Worm (Caenorhabditis elegans) whole organism, L1 larva: ENCODE measurements around the gene F27E5.5.

Source experiments
- Y116A8C.19 ChIP-seq: sonication (generic microtip); optimal IDR thresholded peaks from 2 replicates; lab custom pipeline; 2016; ENCODE audit warnings: missing compliant biosample characterization, missing genetic modification characterization, borderline replicate concordance
- aha-1 ChIP-seq: fragments of 150-350 bp; optimal IDR thresholded peaks from 2 replicates; lab custom pipeline; 2014; ENCODE audit warnings: missing biosample characterization, missing genetic modification characterization
- ama-1 ChIP-seq: fragments of 150-350 bp; optimal IDR thresholded peaks from 2 replicates; lab custom pipeline; 2014
- blmp-1 ChIP-seq: fragments of 150-350 bp; optimal IDR thresholded peaks from 2 replicates; lab custom pipeline; 2014; ENCODE audit warnings: missing biosample characterization, missing genetic modification characterization
- ceh-82 ChIP-seq, 3 experiments: fragments of 150-350 bp in 1 of 3; sonication (generic microtip) in 2 of 3; optimal IDR thresholded peaks; 2 replicates each; lab custom pipeline; 2014 to 2017; ENCODE audit warnings: missing biosample characterization in 3 of 3, missing genetic modification characterization in 3 of 3
- ces-1 ChIP-seq: fragments of 150-350 bp; optimal IDR thresholded peaks from 2 replicates; lab custom pipeline; 2014; ENCODE audit warnings: missing biosample characterization, missing genetic modification reagents, missing genetic modification characterization
- dpl-1 ChIP-seq, 3 experiments: fragments of 150-350 bp in 2 of 3; sonication (generic microtip) in 1 of 3; optimal IDR thresholded peaks; 2 replicates each; lab custom pipeline; 2014 to 2017; ENCODE audit warnings: missing biosample characterization in 3 of 3, missing genetic modification characterization in 3 of 3, missing genetic modification reagents in 3 of 3
- dsc-1 ChIP-seq: sonication (generic microtip); optimal IDR thresholded peaks from 2 replicates; lab custom pipeline; 2016; ENCODE audit warnings: mild to moderate bottlenecking, missing genetic modification characterization, missing compliant biosample characterization
- efl-1 ChIP-seq, 4 experiments: fragments of 150-350 bp; optimal IDR thresholded peaks in 3 of 4; peaks in 1 of 4; 1 replicate in 1 of 4; 2 replicates in 3 of 4; lab custom pipeline; 2014; ENCODE audit warnings: missing biosample characterization in 2 of 4, missing genetic modification characterization in 2 of 4, missing genetic modification reagents in 2 of 4
- elt-3 ChIP-seq, 6 experiments: fragments of 150-350 bp in 1 of 6; sonication (generic microtip); optimal IDR thresholded peaks; 2 replicates each; lab custom pipeline; 2017 to 2018; ENCODE audit warnings: missing biosample characterization in 6 of 6, missing genetic modification characterization in 6 of 6, inconsistent platforms in 1 of 6
- fkh-10 ChIP-seq: sonication (generic microtip); optimal IDR thresholded peaks from 2 replicates; lab custom pipeline; 2017; ENCODE audit warnings: missing biosample characterization, missing genetic modification reagents, missing genetic modification characterization
- fkh-8 ChIP-seq: sonication (generic microtip); optimal IDR thresholded peaks from 2 replicates; lab custom pipeline; 2016; ENCODE audit warnings: mild to moderate bottlenecking, missing genetic modification characterization, missing compliant biosample characterization
- fos-1 ChIP-seq: fragments of 150-350 bp; optimal IDR thresholded peaks from 2 replicates; lab custom pipeline; 2014; ENCODE audit warnings: missing biosample characterization, missing genetic modification characterization
- hpl-2 ChIP-seq: fragments of 150-350 bp; optimal IDR thresholded peaks from 2 replicates; lab custom pipeline; 2014; ENCODE audit warnings: missing biosample characterization, missing genetic modification reagents, missing genetic modification characterization
- irx-1 ChIP-seq: sonication (generic microtip); optimal IDR thresholded peaks from 2 replicates; lab custom pipeline; 2016; ENCODE audit warnings: missing genetic modification characterization, missing compliant biosample characterization
- isw-1 ChIP-seq: fragments of 200-800 bp; sonication (Bioruptor generic); IDR thresholded peaks from 2 replicates; pipeline ENCODE4 v1.3.6; 2022; ENCODE audit warnings: missing genetic modification characterization, missing compliant biosample characterization
- jun-1 ChIP-seq: fragments of 150-350 bp; optimal IDR thresholded peaks from 2 replicates; lab custom pipeline; 2014; ENCODE audit warnings: missing biosample characterization, missing genetic modification reagents, missing genetic modification characterization
- lin-14 ChIP-seq: fragments of 200-800 bp; sonication (Bioruptor generic); optimal IDR thresholded peaks from 2 replicates; lab custom pipeline; 2018; ENCODE audit warnings: mild to moderate bottlenecking, missing genetic modification characterization, moderate library complexity, missing compliant biosample characterization
- lin-35 ChIP-seq, 2 experiments: fragments of 150-350 bp; optimal IDR thresholded peaks; 2 replicates each; lab custom pipeline; 2014; ENCODE audit warnings: missing biosample characterization in 2 of 2, missing genetic modification characterization in 2 of 2, missing genetic modification reagents in 2 of 2
- lin-39 ChIP-seq: fragments of 150-350 bp; optimal IDR thresholded peaks from 2 replicates; lab custom pipeline; 2014; ENCODE audit warnings: missing biosample characterization, missing genetic modification reagents, missing genetic modification characterization
- lir-3 ChIP-seq: sonication (generic microtip); optimal IDR thresholded peaks from 2 replicates; lab custom pipeline; 2016; ENCODE audit warnings: mild to moderate bottlenecking, missing genetic modification characterization, moderate library complexity, missing compliant biosample characterization; ENCODE audit not compliant: poor library complexity
- lsy-2 ChIP-seq, 2 experiments: fragments of 150-350 bp; optimal IDR thresholded peaks; 2 replicates each; lab custom pipeline; 2014; ENCODE audit warnings: missing biosample characterization in 2 of 2, missing genetic modification characterization in 2 of 2
- mep-1 ChIP-seq: fragments of 150-350 bp; optimal IDR thresholded peaks from 2 replicates; lab custom pipeline; 2014; ENCODE audit warnings: missing biosample characterization, missing genetic modification characterization
- nhr-19 ChIP-seq: fragments of 200-800 bp; sonication (Bioruptor generic); conservative IDR thresholded peaks from 2 replicates; pipeline ENCODE4 v1.3.6; 2022; ENCODE audit warnings: missing genetic modification characterization, missing compliant biosample characterization
- nhr-237 ChIP-seq: fragments of 150-350 bp; optimal IDR thresholded peaks from 2 replicates; lab custom pipeline; 2014; ENCODE audit warnings: missing biosample characterization, missing genetic modification characterization
- nhr-47 ChIP-seq: sonication (generic microtip); optimal IDR thresholded peaks from 2 replicates; lab custom pipeline; 2016; ENCODE audit warnings: mild to moderate bottlenecking, missing genetic modification characterization, moderate library complexity, missing compliant biosample characterization
- nhr-71 ChIP-seq: sonication (generic microtip); optimal IDR thresholded peaks from 2 replicates; lab custom pipeline; 2016; ENCODE audit warnings: mild to moderate bottlenecking, missing genetic modification characterization, moderate library complexity, missing compliant biosample characterization
- nhr-77 ChIP-seq: fragments of 150-350 bp; optimal IDR thresholded peaks from 2 replicates; lab custom pipeline; 2014; ENCODE audit warnings: missing biosample characterization, missing genetic modification characterization
- nhr-84 ChIP-seq: sonication (generic microtip); optimal IDR thresholded peaks from 2 replicates; lab custom pipeline; 2017; ENCODE audit warnings: missing biosample characterization, missing genetic modification characterization
- pag-3 ChIP-seq: sonication (generic microtip); optimal IDR thresholded peaks from 2 replicates; lab custom pipeline; 2017; ENCODE audit warnings: missing genetic modification characterization, mild to moderate bottlenecking, missing compliant biosample characterization, antibody characterized with exemption, borderline replicate concordance; ENCODE audit not compliant: insufficient read depth
- pax-3 ChIP-seq: fragments of 200-800 bp; sonication (Bioruptor generic); optimal IDR thresholded peaks from 2 replicates; lab custom pipeline; 2018; ENCODE audit warnings: mild to moderate bottlenecking, missing genetic modification characterization, moderate library complexity, missing compliant biosample characterization
- pqm-1 ChIP-seq: sonication (generic microtip); optimal IDR thresholded peaks from 3 replicates; lab custom pipeline; 2017; ENCODE audit warnings: missing biosample characterization, missing genetic modification characterization
- rnt-1 ChIP-seq: sonication (generic microtip); optimal IDR thresholded peaks from 2 replicates; lab custom pipeline; 2016; ENCODE audit warnings: mild to moderate bottlenecking, missing genetic modification characterization, moderate library complexity, missing compliant biosample characterization
- skn-1 ChIP-seq: fragments of 150-350 bp; optimal IDR thresholded peaks from 2 replicates; lab custom pipeline; 2014; ENCODE audit warnings: missing biosample characterization, missing genetic modification characterization
- snu-23 ChIP-seq: sonication (generic microtip); optimal IDR thresholded peaks from 2 replicates; lab custom pipeline; 2016; ENCODE audit warnings: missing genetic modification characterization, missing compliant biosample characterization
- sox-4 ChIP-seq: sonication (generic microtip); optimal IDR thresholded peaks from 2 replicates; lab custom pipeline; 2016; ENCODE audit warnings: missing genetic modification characterization, missing compliant biosample characterization
- swsn-7 ChIP-seq: sonication (generic microtip); optimal IDR thresholded peaks from 2 replicates; lab custom pipeline; 2016; ENCODE audit warnings: missing genetic modification characterization, missing compliant biosample characterization
- tbx-2 ChIP-seq: sonication (generic microtip); optimal IDR thresholded peaks from 2 replicates; lab custom pipeline; 2016; ENCODE audit warnings: missing genetic modification characterization, missing compliant biosample characterization
- unc-130 ChIP-seq: fragments of 150-350 bp; optimal IDR thresholded peaks from 2 replicates; lab custom pipeline; 2017; ENCODE audit warnings: missing biosample characterization, missing genetic modification characterization, inconsistent platforms
- unc-86 ChIP-seq: sonication (generic microtip); optimal IDR thresholded peaks from 2 replicates; lab custom pipeline; 2016; ENCODE audit warnings: missing genetic modification characterization, missing compliant biosample characterization
- unc-98 ChIP-seq: fragments of 200-800 bp; sonication (Bioruptor generic); IDR thresholded peaks from 2 replicates; pipeline ENCODE4 v1.3.6; 2022; ENCODE audit warnings: missing genetic modification characterization, missing compliant biosample characterization
- xbp-1 ChIP-seq: sonication (generic microtip); optimal IDR thresholded peaks from 2 replicates; lab custom pipeline; 2016; ENCODE audit warnings: missing genetic modification characterization, missing compliant biosample characterization
- zag-1 ChIP-seq: fragments of 150-350 bp; optimal IDR thresholded peaks from 2 replicates; lab custom pipeline; 2014; ENCODE audit warnings: missing biosample characterization, missing genetic modification characterization
- zip-4 ChIP-seq: fragments of 200-800 bp; sonication (Bioruptor generic); optimal IDR thresholded peaks from 2 replicates; lab custom pipeline; 2018; ENCODE audit warnings: mild to moderate bottlenecking, missing genetic modification characterization, moderate library complexity, missing compliant biosample characterization

F27E5.5 gene

ce11 chrII:10172436-10172973 is 40.8 kb upstream of the F27E5.5 start, which contains the start of gene wbp-11 (continued):
- TF ChIP-seq dpl-1 (GFP tag; optimal IDR thresholded peaks at IDR 0.05; lab: Kevin White, UChicago), result peak in 2 of 3 experiments; percentile 34 to 64
- TF ChIP-seq unc-130, result no peak
- peak in 1 of 2 experiments; percentile 70 for TF ChIP-seq lsy-2 (tag; optimal IDR thresholded peaks at IDR 0.05; lab: Kevin White, UChicago)

DNA sequence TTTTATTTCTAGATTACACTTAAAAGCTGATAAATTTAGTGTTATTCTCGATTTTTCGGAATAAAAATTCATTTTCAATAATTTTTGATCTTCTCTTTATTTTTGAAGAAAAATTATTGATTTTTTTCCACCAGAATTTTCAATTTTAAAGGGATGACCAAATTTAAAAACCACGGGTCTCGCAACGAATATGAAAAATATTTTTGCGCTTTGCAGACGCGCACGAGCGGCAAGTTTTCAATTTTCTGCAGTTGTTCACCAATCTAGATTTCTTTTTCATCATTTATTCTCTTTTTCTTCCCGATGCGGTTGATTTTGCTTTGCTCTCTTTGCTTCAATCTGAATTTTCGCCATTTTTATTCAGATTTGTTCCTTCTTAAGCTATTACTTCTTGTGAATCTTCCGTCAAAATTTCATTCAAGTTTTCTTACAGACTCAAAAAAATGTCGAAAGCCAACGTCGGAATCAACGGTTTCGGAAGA is 39.2 kb upstream of the F27E5.5 start, which contains the start of gene gpd-4:
Gene gpd-4, plus strand, starts transcription at position 432 of the 482 bp plus-strand sequence.
- TF ChIP-seq efl-1 (optimal IDR thresholded peaks at IDR 0.05; lab: Kevin White, UChicago), result peak in 1 of 2 experiments; percentile 13
- no peak for TF ChIP-seq efl-1 (GFP tag; optimal IDR thresholded peaks at IDR 0.05 in 1 of 2; lab: Kevin White, UChicago)
- TF ChIP-seq pqm-1, result no peak
- no peak for TF ChIP-seq nhr-71 (tag; lab: Kevin White, UChicago)
- TF ChIP-seq lin-39 (tag; lab: Kevin White, UChicago), result no peak

DNA sequence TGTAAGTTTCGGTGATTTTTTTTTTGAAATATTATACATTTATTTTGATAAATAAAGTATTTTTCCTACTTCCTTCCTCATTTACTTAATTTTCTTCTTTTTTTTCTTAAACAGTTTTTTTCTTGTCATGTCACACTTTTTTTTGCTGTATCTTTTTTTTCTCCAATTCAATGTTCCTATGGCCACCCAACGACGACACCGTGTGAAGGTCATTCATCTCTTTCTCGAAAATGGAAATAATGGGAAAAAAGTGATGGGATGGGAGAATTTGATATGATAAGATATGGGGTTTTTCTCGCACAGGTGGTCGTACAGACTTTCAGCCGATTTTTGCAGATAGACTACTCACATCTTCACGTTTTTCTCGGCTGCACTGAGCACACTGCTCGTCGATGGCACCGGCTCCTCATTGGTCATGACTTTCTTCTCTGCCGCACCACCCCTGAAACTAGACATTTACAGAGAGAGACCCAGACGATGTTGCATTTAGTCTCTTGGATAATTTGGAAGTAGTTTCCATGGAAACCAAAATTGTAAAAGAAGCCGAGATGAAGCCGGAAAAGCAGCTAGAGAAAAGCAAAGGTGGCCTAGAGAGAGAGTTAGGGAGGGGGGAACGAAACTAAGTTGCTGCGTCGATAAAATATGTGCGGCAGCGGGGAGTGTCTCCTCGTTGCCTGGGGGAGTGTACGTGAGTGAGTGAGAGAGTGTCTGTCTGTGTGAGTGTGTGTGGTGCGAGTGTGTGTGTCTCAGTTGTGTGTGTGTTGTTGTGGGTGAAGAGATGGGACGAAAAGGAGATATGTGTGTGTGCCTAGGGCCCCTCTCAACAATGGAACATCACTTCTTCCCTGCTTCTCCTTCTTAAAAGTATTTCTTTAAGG is 37.5 kb upstream of the F27E5.5 start, which contains the start of gene daf-19:
Gene daf-19, minus strand, starts transcription at position 442 of the 878 bp plus-strand sequence.
- TF ChIP-seq lir-3, result peak; percentile 16
- no peak for TF ChIP-seq zag-1 (tag; lab: Kevin White, UChicago)
- no peak for TF ChIP-seq nhr-84 (tag; lab: Kevin White, UChicago)
- TF ChIP-seq fos-1 (tag; lab: Kevin White, UChicago), result peak; percentile 61
- TF ChIP-seq swsn-7 (tag; lab: Kevin White, UChicago), result peak; percentile 63
- peak; percentile 60 for TF ChIP-seq pax-3
- no peak for TF ChIP-seq ces-1
- peak in 2 of 6 experiments; percentile 28 to 88 for TF ChIP-seq elt-3 (tag; optimal IDR thresholded peaks at IDR 0.05; lab: Kevin White, UChicago)
- TF ChIP-seq fkh-8 (tag; lab: Kevin White, UChicago), result peak; percentile 96
- TF ChIP-seq nhr-77 (tag; lab: Kevin White, UChicago), result peak; percentile 61
- TF ChIP-seq ceh-82 (tag; optimal IDR thresholded peaks at IDR 0.05; lab: Kevin White, UChicago), result peak in 2 of 3 experiments; percentile 30 to 71
- peak; percentile 52 for TF ChIP-seq unc-86 (tag; lab: Kevin White, UChicago)
- TF ChIP-seq zip-4, result peak; percentile 3
- peak; percentile 45 for TF ChIP-seq tbx-2 (tag; lab: Kevin White, UChicago)
- peak; percentile 28 to 50 for TF ChIP-seq lin-35 (GFP tag; optimal IDR thresholded peaks at IDR 0.05; lab: Kevin White, UChicago)
- peak; percentile 51 for TF ChIP-seq sox-4 (tag; lab: Kevin White, UChicago)
- peak; percentile 49 for TF ChIP-seq skn-1 (tag; lab: Kevin White, UChicago)
- TF ChIP-seq ama-1 (lab: Kevin White, UChicago), result peak; percentile 34
- peak; percentile 48 to 59 for TF ChIP-seq lsy-2 (tag; optimal IDR thresholded peaks at IDR 0.05; lab: Kevin White, UChicago)
- peak; percentile 55 for TF ChIP-seq mep-1 (tag; lab: Kevin White, UChicago)
- TF ChIP-seq fkh-10 (GFP tag; lab: Kevin White, UChicago), result peak; percentile 35
- peak in 2 of 3 experiments; percentile 10 to 19 for TF ChIP-seq dpl-1 (GFP tag; optimal IDR thresholded peaks at IDR 0.05; lab: Kevin White, UChicago)
- no peak for TF ChIP-seq aha-1 (tag; lab: Kevin White, UChicago)
- TF ChIP-seq efl-1 (optimal IDR thresholded peaks at IDR 0.05; lab: Kevin White, UChicago), result peak; percentile 27 to 35
- peak in 1 of 2 experiments; percentile 18 for TF ChIP-seq efl-1 (GFP tag; optimal IDR thresholded peaks at IDR 0.05 in 1 of 2; lab: Kevin White, UChicago)
- peak; percentile 70 for TF ChIP-seq snu-23 (GFP tag; lab: Kevin White, UChicago)
- peak; percentile 50 for TF ChIP-seq rnt-1 (tag; lab: Kevin White, UChicago)
- TF ChIP-seq dsc-1 (tag; lab: Kevin White, UChicago), result peak; percentile 68
- TF ChIP-seq Y116A8C.19 (tag; lab: Kevin White, UChicago), result no peak
- TF ChIP-seq nhr-237 (tag; lab: Kevin White, UChicago), result no peak
- no peak for TF ChIP-seq unc-98
- TF ChIP-seq blmp-1 (tag; lab: Kevin White, UChicago), result peak; percentile 59
- TF ChIP-seq xbp-1 (tag; lab: Kevin White, UChicago), result peak; percentile 30
- peak; percentile 77 for TF ChIP-seq nhr-47 (tag; lab: Kevin White, UChicago)
- peak; percentile 76 for TF ChIP-seq lin-14 (GFP tag; lab: Kevin White, UChicago)
- peak; percentile 20 for TF ChIP-seq isw-1 (GFP tag; lab: Robert Waterston, UW)
- TF ChIP-seq pag-3, result no peak
- TF ChIP-seq hpl-2, result no peak
- peak; percentile 30; the same call in 1 of the 2 replicates for TF ChIP-seq nhr-19 (GFP tag; lab: Robert Waterston, UW)
- TF ChIP-seq jun-1 (tag; lab: Kevin White, UChicago), result peak; percentile 11
- peak; percentile 39 for TF ChIP-seq irx-1 (tag; lab: Kevin White, UChicago)
